Worm (Caenorhabditis elegans) whole organism, late embryonic: ENCODE results near the gene srj-44.
A peak's percentile ranks its signal among the peaks of the same experiment; 100 is the strongest.

ENCODE experiments used
- F13H6.1 ChIP-seq: sonication (generic microtip); optimal IDR thresholded peaks from 2 replicates; lab custom pipeline; 2016; ENCODE audit warnings: missing genetic modification characterization, missing compliant biosample characterization
- K02D7.2 ChIP-seq: sonication (generic microtip); optimal IDR thresholded peaks from 2 replicates; lab custom pipeline; 2017; ENCODE audit warnings: mild to moderate bottlenecking, missing genetic modification characterization, missing compliant biosample characterization
- K09A11.1 ChIP-seq: sonication (generic microtip); optimal IDR thresholded peaks from 2 replicates; lab custom pipeline; 2017; ENCODE audit warnings: antibody characterized with exemption, mild to moderate bottlenecking, missing genetic modification characterization, missing compliant biosample characterization; ENCODE audit not compliant: insufficient read depth
- Y22D7AL.16 ChIP-seq: sonication (generic microtip); optimal IDR thresholded peaks from 2 replicates; lab custom pipeline; 2016; ENCODE audit warnings: missing genetic modification characterization, missing compliant biosample characterization
- ceh-2 ChIP-seq: sonication (generic microtip); optimal IDR thresholded peaks from 2 replicates; lab custom pipeline; 2016; ENCODE audit warnings: missing genotype, missing genetic modification characterization, missing compliant biosample characterization
- ceh-24 ChIP-seq: sonication (generic microtip); optimal IDR thresholded peaks from 2 replicates; lab custom pipeline; 2016; ENCODE audit warnings: mild to moderate bottlenecking, missing genetic modification characterization, missing compliant biosample characterization
- ceh-30 ChIP-seq: fragments of 150-350 bp; optimal IDR thresholded peaks from 2 replicates; lab custom pipeline; 2014; ENCODE audit warnings: missing biosample characterization, missing genetic modification characterization
- ceh-45 ChIP-seq: fragments of 200-800 bp; sonication (Bioruptor generic); IDR thresholded peaks from 2 replicates; pipeline ENCODE4 v1.3.6; 2022; ENCODE audit warnings: missing genetic modification reagents, missing genetic modification characterization, missing compliant biosample characterization
- ceh-6 ChIP-seq: fragments of 200-800 bp; sonication (Bioruptor generic); optimal IDR thresholded peaks from 2 replicates; lab custom pipeline; 2018; ENCODE audit warnings: mild to moderate bottlenecking, missing genetic modification characterization, missing compliant biosample characterization
- dve-1 ChIP-seq: sonication (generic microtip); optimal IDR thresholded peaks from 2 replicates; lab custom pipeline; 2017; ENCODE audit warnings: antibody characterized with exemption, mild to moderate bottlenecking, missing genetic modification characterization, missing compliant biosample characterization
- elt-4 ChIP-seq: sonication (generic microtip); optimal IDR thresholded peaks from 2 replicates; lab custom pipeline; 2016; ENCODE audit warnings: missing genetic modification characterization, missing compliant biosample characterization
- ets-4 ChIP-seq: sonication (generic microtip); optimal IDR thresholded peaks from 2 replicates; lab custom pipeline; 2016; ENCODE audit warnings: missing genetic modification characterization, missing compliant biosample characterization
- eyg-1 ChIP-seq: sonication (generic microtip); optimal IDR thresholded peaks from 2 replicates; lab custom pipeline; 2016; ENCODE audit warnings: missing genotype, missing genetic modification characterization, missing compliant biosample characterization
- fax-1 ChIP-seq: sonication (generic microtip); optimal IDR thresholded peaks from 2 replicates; lab custom pipeline; 2016; ENCODE audit warnings: missing genotype, missing genetic modification characterization, missing compliant biosample characterization
- fkh-10 ChIP-seq: fragments of 150-350 bp; optimal IDR thresholded peaks from 2 replicates; lab custom pipeline; 2014; ENCODE audit warnings: missing biosample characterization, missing genetic modification reagents, missing genetic modification characterization
- fkh-6 ChIP-seq: sonication (generic microtip); optimal IDR thresholded peaks from 2 replicates; lab custom pipeline; 2016; ENCODE audit warnings: missing genetic modification characterization, missing compliant biosample characterization
- gmeb-2 ChIP-seq: sonication (generic microtip); optimal IDR thresholded peaks from 2 replicates; lab custom pipeline; 2016; ENCODE audit warnings: missing genetic modification characterization, inconsistent platforms, missing compliant biosample characterization
- hlh-15 ChIP-seq: sonication (generic microtip); optimal IDR thresholded peaks from 2 replicates; lab custom pipeline; 2016; ENCODE audit warnings: missing genetic modification characterization, missing compliant biosample characterization
- hlh-6 ChIP-seq: sonication (generic microtip); optimal IDR thresholded peaks from 2 replicates; lab custom pipeline; 2016; ENCODE audit warnings: missing genotype, missing genetic modification characterization, missing compliant biosample characterization
- hlh-8 ChIP-seq: sonication (generic microtip); optimal IDR thresholded peaks from 2 replicates; lab custom pipeline; 2016; ENCODE audit warnings: missing genotype, missing genetic modification characterization, missing compliant biosample characterization
- lin-11 ChIP-seq: fragments of 200-800 bp; sonication (Bioruptor generic); optimal IDR thresholded peaks from 2 replicates; lab custom pipeline; 2018; ENCODE audit warnings: mild to moderate bottlenecking, missing genetic modification characterization, missing compliant biosample characterization
- nhr-11 ChIP-seq: fragments of 150-350 bp; optimal IDR thresholded peaks from 2 replicates; lab custom pipeline; 2014; ENCODE audit warnings: missing biosample characterization, missing genetic modification characterization
- nhr-232 ChIP-seq: sonication (generic microtip); optimal IDR thresholded peaks from 2 replicates; lab custom pipeline; 2016; ENCODE audit warnings: missing genetic modification characterization, missing compliant biosample characterization
- npax-4 ChIP-seq: sonication (generic microtip); optimal IDR thresholded peaks from 2 replicates; lab custom pipeline; 2016; ENCODE audit warnings: missing genetic modification characterization, missing compliant biosample characterization
- pax-1 ChIP-seq: fragments of 150-350 bp; optimal IDR thresholded peaks from 2 replicates; lab custom pipeline; 2014; ENCODE audit warnings: missing biosample characterization, missing genetic modification characterization
- syd-9 ChIP-seq: sonication (generic microtip); optimal IDR thresholded peaks from 2 replicates; lab custom pipeline; 2016; ENCODE audit warnings: mild to moderate bottlenecking, missing genetic modification characterization, moderate library complexity, missing compliant biosample characterization
- unc-3 ChIP-seq, 2 experiments: fragments of 200-800 bp in 1 of 2; sonication (Bioruptor generic) in 1 of 2; sonication (generic microtip) in 1 of 2; conservative IDR thresholded peaks in 1 of 2; optimal IDR thresholded peaks in 1 of 2; 2 replicates each; pipeline versions ENCODE4 v1.3.6 to Lab custom; 2016 to 2022; ENCODE audit warnings: missing compliant biosample characterization in 2 of 2, missing genetic modification characterization in 2 of 2, missing genetic modification reagents in 1 of 2
- unc-42 ChIP-seq: sonication (generic microtip); optimal IDR thresholded peaks from 2 replicates; lab custom pipeline; 2016; ENCODE audit warnings: missing genotype, missing genetic modification characterization, missing compliant biosample characterization
- unc-55 ChIP-seq: sonication (generic microtip); optimal IDR thresholded peaks from 2 replicates; lab custom pipeline; 2017; ENCODE audit warnings: missing biosample characterization, missing genetic modification reagents, missing genetic modification characterization
- zip-5 ChIP-seq: sonication (generic microtip); optimal IDR thresholded peaks from 2 replicates; lab custom pipeline; 2016; ENCODE audit warnings: missing genetic modification characterization, missing compliant biosample characterization

srj-44 gene

DNA sequence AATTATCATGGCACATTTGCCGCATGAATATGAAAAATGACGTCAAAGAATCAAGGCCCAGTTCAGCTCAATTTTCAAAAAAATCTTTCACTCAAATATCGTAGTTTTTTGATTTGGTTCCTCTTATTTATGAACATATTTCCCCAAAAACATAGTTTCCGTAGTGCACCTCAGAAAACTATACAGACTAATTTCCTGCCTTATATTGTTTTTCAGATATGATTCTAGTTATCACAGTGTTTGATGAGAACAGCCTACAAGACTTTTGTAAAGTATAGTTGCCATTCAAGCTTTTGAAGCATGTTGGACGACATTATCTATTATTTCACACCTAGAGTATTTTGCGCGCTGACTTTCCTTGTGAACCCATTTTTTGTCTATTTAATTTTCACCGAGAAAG is 13.0 kb downstream of the srj-44 start, which contains the start of gene srj-50:
Gene srj-50 (plus strand): TSS at position 301 of the 400 bp plus-strand sequence.
- no peak for TF ChIP-seq unc-42 (tag; lab: Kevin White, UChicago)

DNA sequence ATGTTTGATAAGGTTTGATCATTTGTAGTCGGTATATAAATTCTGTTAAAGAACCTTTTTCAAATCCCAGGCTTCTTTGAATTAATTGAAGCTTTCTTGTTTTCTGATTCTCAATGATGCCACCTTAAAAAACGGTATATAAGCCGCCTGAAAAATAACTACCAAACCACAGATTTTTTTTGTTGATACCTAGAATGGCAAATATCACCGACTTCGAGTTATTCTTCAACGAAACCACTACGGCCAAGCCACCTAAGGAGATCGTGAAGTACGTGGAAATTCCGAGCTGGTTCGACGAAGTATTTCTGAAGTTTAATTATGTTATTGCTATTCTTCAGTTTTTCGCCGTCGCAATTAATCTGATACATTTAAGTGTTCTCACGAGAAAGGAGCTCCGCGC is 14.9 kb downstream of the srj-44 start, which contains the start of gene srw-2:
Gene srw-2 (plus strand): TSS at position 62 of the 400 bp plus-strand sequence.
- TF ChIP-seq zip-5 (tag; lab: Kevin White, UChicago), result no peak
- TF ChIP-seq dve-1 (tag; lab: Kevin White, UChicago), result no peak
- TF ChIP-seq fkh-10 (GFP tag; lab: Kevin White, UChicago), result no peak
- no peak for TF ChIP-seq ceh-6 (GFP tag; lab: Kevin White, UChicago)
- no peak for TF ChIP-seq ets-4 (tag; lab: Kevin White, UChicago)
- no peak for TF ChIP-seq ceh-2
- no peak for TF ChIP-seq hlh-15 (tag; lab: Kevin White, UChicago)
- no peak for TF ChIP-seq K02D7.2 (tag; lab: Kevin White, UChicago)
- TF ChIP-seq unc-55, result no peak

DNA sequence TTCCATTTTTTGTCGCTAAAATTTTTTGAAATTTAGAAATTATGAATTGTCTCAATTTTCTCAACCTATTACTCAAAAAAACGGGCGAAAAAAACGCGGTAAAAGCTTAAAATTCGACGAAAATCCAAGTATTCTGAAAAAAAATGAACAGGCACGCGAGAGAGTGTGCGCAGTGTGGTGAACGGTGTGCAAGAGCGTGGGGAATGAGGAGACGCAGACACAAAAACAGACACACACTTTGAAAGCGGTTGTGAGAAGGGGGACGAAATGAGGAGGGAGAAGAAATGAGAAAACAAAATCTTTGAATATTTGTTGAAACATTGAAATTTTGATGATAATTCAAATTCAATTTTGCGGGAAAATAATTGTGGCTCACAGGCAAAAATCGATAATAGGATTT is 18.9 kb downstream of the srj-44 start, which contains the start of gene T03D3.5:
Gene T03D3.5 (minus strand): TSS at position 21 of the 400 bp plus-strand sequence.
- peak; percentile 1 for TF ChIP-seq unc-42 (tag; lab: Kevin White, UChicago)
- no peak for TF ChIP-seq npax-4 (tag; lab: Kevin White, UChicago)
- TF ChIP-seq lin-11 (tag; lab: Kevin White, UChicago), result no peak

DNA sequence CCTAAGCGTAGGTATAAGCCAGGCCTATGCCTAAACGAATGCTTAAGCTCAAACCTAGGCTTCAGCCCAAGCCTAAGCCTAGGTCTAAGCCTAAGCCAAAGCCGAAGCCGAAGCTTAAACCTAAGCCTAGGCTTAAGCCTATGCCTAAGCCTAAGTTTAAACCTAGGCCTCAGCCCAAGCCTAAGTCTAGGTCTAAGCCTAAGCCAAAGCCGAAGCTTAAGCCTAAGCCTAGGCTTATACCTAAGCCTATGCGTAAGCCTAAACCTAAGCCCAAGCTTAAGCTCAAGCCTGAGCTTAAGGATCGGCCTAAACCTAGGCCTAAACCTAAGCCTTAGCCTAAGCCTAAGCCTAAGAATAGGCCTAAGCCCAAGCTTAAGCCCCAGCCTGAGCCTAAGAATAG is 19.7 kb downstream of the srj-44 start:
- TF ChIP-seq eyg-1 (no peak), dve-1 (tag; lab: Kevin White, UChicago) (peak; percentile 85), syd-9 (no peak), npax-4 (tag; lab: Kevin White, UChicago) (no peak)
- TF ChIP-seq, all 69 proteins: peak for 1

DNA sequence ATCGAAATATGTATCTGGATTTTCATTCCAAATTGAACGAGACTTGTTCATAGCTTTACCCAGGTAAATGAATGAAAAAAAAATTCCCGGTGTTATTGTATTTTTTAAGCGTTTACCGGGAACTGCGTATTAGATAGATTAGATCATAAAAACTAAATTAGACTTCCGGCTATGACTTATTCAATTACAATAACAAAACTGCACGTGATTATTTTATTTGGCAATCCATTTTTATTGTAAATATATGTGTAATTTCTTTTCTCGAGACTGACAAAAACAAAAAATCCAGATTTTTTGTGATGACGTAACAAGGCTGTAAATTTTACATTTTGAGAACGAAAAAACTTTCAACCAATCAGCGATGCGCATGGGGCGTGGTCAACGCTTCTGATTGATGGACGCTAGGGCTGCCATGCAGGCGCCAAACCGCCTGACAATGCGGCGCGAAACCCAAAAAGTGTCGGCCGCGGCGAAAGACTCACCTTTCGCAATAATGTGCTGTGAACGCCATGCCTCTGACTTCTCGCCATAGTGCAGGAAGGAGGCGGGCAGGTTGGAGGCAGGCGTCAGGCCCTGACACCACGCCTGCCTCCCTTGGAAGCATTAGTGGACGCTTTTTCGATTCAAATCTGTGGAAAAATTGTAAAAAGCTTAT is 23.9 kb downstream of the srj-44 start, which contains the start of gene srh-36:
Gene srh-36 (minus strand): TSS at position 51 of the 655 bp plus-strand sequence.
- no peak for TF ChIP-seq ceh-30
- no peak for TF ChIP-seq F13H6.1 (tag; lab: Kevin White, UChicago)
- TF ChIP-seq ceh-6 (GFP tag; lab: Kevin White, UChicago), result no peak
- TF ChIP-seq unc-3 (GFP tag; conservative IDR thresholded peaks at IDR 0.05; lab: Robert Waterston, UW), result no peak
- no peak for TF ChIP-seq unc-3 (tag; optimal IDR thresholded peaks at IDR 0.05; lab: Kevin White, UChicago)
- no peak for TF ChIP-seq hlh-6 (tag; lab: Kevin White, UChicago)
- TF ChIP-seq nhr-232, result no peak
- TF ChIP-seq eyg-1, result no peak
- TF ChIP-seq fkh-6 (tag; lab: Kevin White, UChicago), result no peak
- TF ChIP-seq ceh-24, result no peak
- TF ChIP-seq ceh-2, result no peak
- no peak for TF ChIP-seq nhr-11 (tag; lab: Kevin White, UChicago)
- TF ChIP-seq ceh-45, result no peak
- TF ChIP-seq fax-1 (tag; lab: Kevin White, UChicago), result no peak
- no peak for TF ChIP-seq Y22D7AL.16
- TF ChIP-seq hlh-8 (tag; lab: Kevin White, UChicago), result no peak
- no peak for TF ChIP-seq elt-4 (tag; lab: Kevin White, UChicago)

DNA sequence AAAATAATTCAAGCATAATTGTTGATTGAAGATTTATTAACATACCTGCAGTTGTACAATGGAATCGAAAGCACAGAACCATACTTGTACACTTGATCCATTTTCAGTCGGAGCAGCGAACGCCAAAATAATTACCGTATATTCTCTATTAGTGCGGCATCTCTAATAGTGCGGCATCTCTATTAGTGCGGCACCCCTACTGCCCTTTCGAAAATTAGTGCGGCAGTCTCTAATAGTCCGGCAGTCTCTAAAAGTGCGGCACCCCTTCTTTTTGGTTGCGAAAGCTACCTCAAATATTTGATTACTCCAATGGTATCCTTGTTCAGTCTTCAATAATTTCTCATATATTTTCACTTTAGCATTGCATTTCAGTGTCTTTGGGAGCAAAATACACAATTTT is 27.6 kb downstream of the srj-44 start, which contains the start of gene srt-34:
Gene srt-34 (minus strand): TSS at position 101 of the 400 bp plus-strand sequence.
- TF ChIP-seq pax-1 (tag; lab: Kevin White, UChicago) (no peak), K09A11.1 (tag; lab: Kevin White, UChicago) (no peak), fax-1 (tag; lab: Kevin White, UChicago) (no peak), gmeb-2 (tag; lab: Kevin White, UChicago) (no peak), K02D7.2 (tag; lab: Kevin White, UChicago) (no peak), fkh-6 (tag; lab: Kevin White, UChicago) (no peak)
